Worm (Caenorhabditis elegans): ENCODE results near the gene lpr-5.

DNA sequence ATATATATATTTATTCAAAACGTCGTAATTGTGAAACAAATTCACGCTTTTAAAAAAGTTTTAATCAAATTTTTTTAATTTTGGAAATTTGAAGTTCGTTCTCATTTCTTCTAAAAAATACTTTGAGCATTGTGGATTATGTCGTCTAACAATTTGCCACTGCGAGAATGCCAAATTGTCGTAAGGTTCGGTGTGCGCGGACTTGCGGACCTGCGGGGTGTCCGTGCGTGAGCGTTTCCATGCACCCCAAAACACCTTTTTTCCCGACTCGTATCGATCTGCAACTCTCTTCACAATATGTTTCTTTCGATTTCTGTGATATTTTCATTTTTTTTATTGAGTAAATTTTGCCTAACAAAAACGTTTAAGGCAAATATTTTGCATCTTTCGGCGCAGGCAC lies 10.8 kb downstream of the lpr-5 start:
- no peak for TF ChIP-seq nhr-28 (tag; optimal IDR thresholded peaks at IDR 0.05)
- TF ChIP-seq nhr-237 (tag; optimal IDR thresholded peaks at IDR 0.05), result no peak
- no peak for TF ChIP-seq snpc-4 (tag; optimal IDR thresholded peaks at IDR 0.05)
- TF ChIP-seq lsy-12 (tag; optimal IDR thresholded peaks at IDR 0.05), result no peak
- no peak for TF ChIP-seq ztf-4 (tag; optimal IDR thresholded peaks at IDR 0.05)
- TF ChIP-seq R02D3.7 (tag; optimal IDR thresholded peaks at IDR 0.05), result no peak
- TF ChIP-seq unc-62 (GFP tag; optimal IDR thresholded peaks at IDR 0.05), result no peak
- TF ChIP-seq lin-39 (tag; optimal IDR thresholded peaks at IDR 0.05), result no peak
- no peak for TF ChIP-seq ztf-11 (tag; optimal IDR thresholded peaks at IDR 0.05)
- no peak for TF ChIP-seq egl-5 (tag; optimal IDR thresholded peaks at IDR 0.05)
- TF ChIP-seq nhr-77 (tag; optimal IDR thresholded peaks at IDR 0.05), result no peak
- TF ChIP-seq zag-1 (tag; optimal IDR thresholded peaks at IDR 0.05), result no peak
- no peak for TF ChIP-seq ceh-9 (tag; optimal IDR thresholded peaks at IDR 0.05)
- no peak for TF ChIP-seq unc-39 (tag; optimal IDR thresholded peaks at IDR 0.05)
